Fruit fly (Drosophila melanogaster) whole organism, embryonic: ENCODE measurements around the gene CG44040.

Experiments
- Antp ChIP-seq: fragments of 200-800 bp; sonication (Bioruptor generic); optimal IDR thresholded peaks from 3 replicates; lab custom pipeline; 2016; ENCODE audit warnings: missing biosample characterization, missing genetic modification characterization
- B-H2 ChIP-seq: fragments of 200-800 bp; sonication (Bioruptor generic); optimal IDR thresholded peaks from 2 replicates; lab custom pipeline; 2018; ENCODE audit warnings: missing biosample characterization, mild to moderate bottlenecking, missing genetic modification characterization
- C15 ChIP-seq: fragments of 200-800 bp; sonication (Bioruptor generic); IDR thresholded peaks from 3 replicates; pipeline ENCODE4 v1.3.6; 2022; ENCODE audit warnings: missing biosample characterization, missing genetic modification characterization
- CG10274 ChIP-seq: fragments of 200-800 bp; sonication (Bioruptor generic); optimal IDR thresholded peaks from 3 replicates; lab custom pipeline; 2017; ENCODE audit warnings: missing biosample characterization, mild to moderate bottlenecking, missing genetic modification characterization
- CG10321 ChIP-seq: fragments of 200-800 bp; sonication (Bioruptor generic); IDR thresholded peaks from 2 replicates; pipeline ENCODE4 v1.3.6; 2022; ENCODE audit warnings: missing biosample characterization, missing genetic modification characterization
- CG11085 ChIP-seq: fragments of 200-800 bp; sonication (Bioruptor generic); IDR thresholded peaks from 2 replicates; pipeline ENCODE4 v1.3.6; 2022; ENCODE audit warnings: missing biosample characterization, missing genetic modification characterization
- CG11504 ChIP-seq: fragments of 200-800 bp; sonication (Bioruptor generic); optimal IDR thresholded peaks from 3 replicates; lab custom pipeline; 2019; ENCODE audit warnings: missing biosample characterization, mild to moderate bottlenecking, missing genetic modification characterization, moderate library complexity
- CG12104 ChIP-seq: fragments of 200-800 bp; sonication (Bioruptor generic); optimal IDR thresholded peaks from 3 replicates; lab custom pipeline; 2016; ENCODE audit warnings: missing biosample characterization, missing genetic modification characterization
- CG1233 ChIP-seq: fragments of 200-800 bp; sonication (Bioruptor generic); optimal IDR thresholded peaks from 4 replicates; lab custom pipeline; 2018; ENCODE audit warnings: missing biosample characterization, mild to moderate bottlenecking, missing genetic modification characterization
- CG14667 ChIP-seq: fragments of 200-800 bp; sonication (Bioruptor generic); IDR thresholded peaks from 2 replicates; pipeline ENCODE4 v1.3.6; 2022; ENCODE audit warnings: missing biosample characterization, missing genetic modification characterization
- CG15601 ChIP-seq: fragments of 200-800 bp; sonication (Bioruptor generic); optimal IDR thresholded peaks from 3 replicates; lab custom pipeline; 2019; ENCODE audit warnings: missing biosample characterization, mild to moderate bottlenecking, missing genetic modification characterization, moderate library complexity
- CG1602 ChIP-seq: fragments of 200-800 bp; sonication (Bioruptor generic); optimal IDR thresholded peaks from 3 replicates; lab custom pipeline; 2016; ENCODE audit warnings: missing biosample characterization, missing genetic modification characterization
- CG17802 ChIP-seq: fragments of 200-800 bp; sonication (Bioruptor generic); optimal IDR thresholded peaks from 2 replicates; lab custom pipeline; 2018; ENCODE audit warnings: missing biosample characterization, mild to moderate bottlenecking, missing genetic modification characterization, moderate library complexity
- CG1832 ChIP-seq: fragments of 200-800 bp; sonication (Bioruptor generic); optimal IDR thresholded peaks from 2 replicates; lab custom pipeline; 2017; ENCODE audit warnings: missing biosample characterization, mild to moderate bottlenecking, missing genetic modification characterization, inconsistent platforms
- CG3847 ChIP-seq: fragments of 200-800 bp; sonication (Bioruptor generic); IDR thresholded peaks from 2 replicates; pipeline ENCODE4 v1.3.6; 2022; ENCODE audit warnings: missing biosample characterization, missing genetic modification characterization
- CG4328 ChIP-seq: fragments of 200-800 bp; sonication (Bioruptor generic); optimal IDR thresholded peaks from 3 replicates; lab custom pipeline; 2017; ENCODE audit warnings: missing biosample characterization, missing genetic modification reagents, missing genetic modification characterization
- CG6654 ChIP-seq: fragments of 200-800 bp; sonication (Bioruptor generic); optimal IDR thresholded peaks from 2 replicates; lab custom pipeline; 2017; ENCODE audit warnings: missing biosample characterization, mild to moderate bottlenecking, missing genetic modification characterization
- CG6689 ChIP-seq: fragments of 200-800 bp; sonication (Bioruptor generic); IDR thresholded peaks from 2 replicates; pipeline ENCODE4 v1.3.6; 2022; ENCODE audit warnings: missing biosample characterization, missing genetic modification characterization
- CG7963 ChIP-seq: fragments of 200-800 bp; sonication (Bioruptor generic); IDR thresholded peaks from 3 replicates; pipeline ENCODE4 v1.3.6; 2022; ENCODE audit warnings: missing biosample characterization, missing genetic modification characterization; ENCODE audit not compliant: partially characterized antibody
- CG8290 ChIP-seq, 3 experiments: fragments of 200-800 bp; sonication (Bioruptor generic); optimal IDR thresholded peaks; 2 replicates each; lab custom pipeline; 2016 to 2019; ENCODE audit warnings: missing biosample characterization in 3 of 3, missing genetic modification characterization in 3 of 3, mild to moderate bottlenecking in 2 of 3, moderate library complexity in 1 of 3
- CG9215 ChIP-seq: fragments of 200-800 bp; sonication (Bioruptor generic); IDR thresholded peaks from 2 replicates; pipeline ENCODE4 v1.3.6; 2022; ENCODE audit warnings: missing biosample characterization, missing genetic modification characterization
- CG9797 ChIP-seq: fragments of 200-800 bp; sonication (Bioruptor generic); optimal IDR thresholded peaks from 3 replicates; lab custom pipeline; 2018; ENCODE audit warnings: missing biosample characterization, mild to moderate bottlenecking, missing genetic modification characterization
- CG9932 ChIP-seq: fragments of 200-800 bp; sonication (Bioruptor generic); IDR thresholded peaks from 2 replicates; pipeline ENCODE4 v1.3.6; 2022; ENCODE audit warnings: missing biosample characterization, missing genetic modification characterization
- CkIIα-i1 ChIP-seq: fragments of 200-800 bp; sonication (Bioruptor generic); IDR thresholded peaks from 2 replicates; pipeline ENCODE4 v1.3.6; 2022; ENCODE audit warnings: missing biosample characterization, missing genetic modification characterization
- Deaf1 ChIP-seq: fragments of 200-800 bp; optimal IDR thresholded peaks from 3 replicates; lab custom pipeline; 2019; ENCODE audit warnings: missing biosample characterization, mild to moderate bottlenecking, missing genetic modification characterization, moderate library complexity
- Dip2 ChIP-seq: fragments of 200-800 bp; sonication (Bioruptor generic); IDR thresholded peaks from 2 replicates; pipeline ENCODE4 v1.3.6; 2022; ENCODE audit warnings: missing biosample characterization, missing genetic modification characterization
- ERR ChIP-seq: fragments of 200-800 bp; sonication (Bioruptor generic); optimal IDR thresholded peaks from 2 replicates; lab custom pipeline; 2016; ENCODE audit warnings: missing biosample characterization, missing genetic modification characterization
- Hmx ChIP-seq: fragments of 200-800 bp; sonication (Bioruptor generic); optimal IDR thresholded peaks from 2 replicates; lab custom pipeline; 2016; ENCODE audit warnings: missing biosample characterization, missing genetic modification characterization
- Max ChIP-seq: fragments of 200-800 bp; sonication (Bioruptor generic); optimal IDR thresholded peaks from 2 replicates; lab custom pipeline; 2016; ENCODE audit warnings: missing biosample characterization, mild to moderate bottlenecking, missing genetic modification characterization
- NFAT ChIP-seq: fragments of 200-800 bp; sonication (Bioruptor generic); IDR thresholded peaks from 2 replicates; pipeline ENCODE4 v1.3.6; 2022; ENCODE audit warnings: missing biosample characterization, missing genetic modification characterization
- Optix ChIP-seq: fragments of 200-800 bp; sonication (Bioruptor generic); IDR thresholded peaks from 3 replicates; pipeline ENCODE4 v1.3.6; 2022; ENCODE audit warnings: missing biosample characterization, missing genetic modification characterization
- Ptx1 ChIP-seq: fragments of 200-800 bp; sonication (Bioruptor generic); IDR thresholded peaks from 2 replicates; pipeline ENCODE4 v1.3.6; 2022; ENCODE audit warnings: missing biosample characterization, missing genetic modification characterization
- Sin3A ChIP-seq: fragments of >200 bp; optimal IDR thresholded peaks from 2 replicates; lab custom pipeline; 2018
- amos ChIP-seq: fragments of 200-800 bp; sonication (Bioruptor generic); IDR thresholded peaks from 2 replicates; pipeline ENCODE4 v1.3.6; 2022; ENCODE audit warnings: missing biosample characterization, missing genetic modification characterization; ENCODE audit not compliant: partially characterized antibody
- bbx ChIP-seq: fragments of 200-800 bp; sonication (Bioruptor generic); IDR thresholded peaks from 2 replicates; pipeline ENCODE4 v1.3.6; 2022; ENCODE audit warnings: missing biosample characterization, missing genetic modification characterization; ENCODE audit not compliant: partially characterized antibody
- bsh ChIP-seq, 2 experiments: fragments of 200-800 bp; sonication (Bioruptor generic); optimal IDR thresholded peaks; 2 replicates each; lab custom pipeline; 2017 to 2018; ENCODE audit warnings: mild to moderate bottlenecking in 2 of 2, missing biosample characterization in 2 of 2, missing genetic modification characterization in 2 of 2, moderate library complexity in 1 of 2
- btn ChIP-seq: fragments of 200-800 bp; sonication (Bioruptor generic); optimal IDR thresholded peaks from 2 replicates; lab custom pipeline; 2016; ENCODE audit warnings: missing biosample characterization, missing genetic modification characterization
- cas ChIP-seq: fragments of 200-800 bp; sonication (Bioruptor generic); IDR thresholded peaks from 2 replicates; pipeline ENCODE4 v1.3.6; 2022; ENCODE audit warnings: missing biosample characterization, missing genetic modification characterization
- cwo ChIP-seq: fragments of 200-800 bp; sonication (Bioruptor generic); optimal IDR thresholded peaks from 3 replicates; lab custom pipeline; 2017; ENCODE audit warnings: missing biosample characterization, missing genetic modification characterization, mild to moderate bottlenecking, moderate library complexity, missing genetic modification reagents
- ems ChIP-seq: fragments of 200-800 bp; sonication (Bioruptor generic); optimal IDR thresholded peaks from 3 replicates; lab custom pipeline; 2016; ENCODE audit warnings: missing biosample characterization, missing genetic modification characterization
- exex ChIP-seq: fragments of 200-800 bp; sonication (Bioruptor generic); optimal IDR thresholded peaks from 4 replicates; lab custom pipeline; 2018; ENCODE audit warnings: missing biosample characterization, mild to moderate bottlenecking, missing genetic modification characterization, moderate library complexity
- eyg ChIP-seq: fragments of 200-800 bp; sonication (Bioruptor generic); optimal IDR thresholded peaks from 3 replicates; lab custom pipeline; 2016; ENCODE audit warnings: missing biosample characterization, missing genetic modification characterization
- fd96Cb ChIP-seq: fragments of 200-800 bp; sonication (Bioruptor generic); optimal IDR thresholded peaks from 2 replicates; lab custom pipeline; 2018; ENCODE audit warnings: missing biosample characterization, mild to moderate bottlenecking, missing genetic modification characterization, moderate library complexity
- hb ChIP-seq: fragments of 200-800 bp; sonication (Bioruptor generic); IDR thresholded peaks from 3 replicates; pipeline ENCODE4 v1.3.6; 2022; ENCODE audit warnings: missing biosample characterization, missing genetic modification characterization; ENCODE audit not compliant: partially characterized antibody
- ind ChIP-seq: fragments of 200-800 bp; sonication (Bioruptor generic); optimal IDR thresholded peaks from 3 replicates; lab custom pipeline; 2016; ENCODE audit warnings: missing biosample characterization, missing genetic modification characterization
- klu ChIP-seq: fragments of 200-800 bp; sonication (Bioruptor generic); IDR thresholded peaks from 2 replicates; pipeline ENCODE4 v1.3.6; 2022; ENCODE audit warnings: missing biosample characterization, missing genetic modification characterization
- lilli ChIP-seq: fragments of 200-800 bp; sonication (Bioruptor generic); optimal IDR thresholded peaks from 3 replicates; lab custom pipeline; 2016; ENCODE audit warnings: missing biosample characterization, missing genetic modification characterization
- peb ChIP-seq: fragments of 200-800 bp; sonication (Bioruptor generic); IDR thresholded peaks from 2 replicates; pipeline ENCODE4 v1.3.6; 2022; ENCODE audit warnings: missing biosample characterization, missing genetic modification characterization
- pzg ChIP-seq: fragments of 200-800 bp; sonication (Bioruptor generic); optimal IDR thresholded peaks from 3 replicates; lab custom pipeline; 2018; ENCODE audit warnings: missing biosample characterization, mild to moderate bottlenecking, missing genetic modification characterization, moderate library complexity
- sd ChIP-seq: fragments of 200-800 bp; sonication (Bioruptor generic); optimal IDR thresholded peaks from 3 replicates; lab custom pipeline; 2018; ENCODE audit warnings: missing biosample characterization, mild to moderate bottlenecking, missing genetic modification characterization, moderate library complexity
- tio ChIP-seq: fragments of 200-800 bp; sonication (Bioruptor generic); optimal IDR thresholded peaks from 2 replicates; lab custom pipeline; 2017; ENCODE audit warnings: missing biosample characterization, missing genetic modification characterization, inconsistent platforms
- wdn ChIP-seq: fragments of 200-800 bp; sonication (Bioruptor generic); IDR thresholded peaks from 2 replicates; pipeline ENCODE4 v1.3.6; 2022; ENCODE audit warnings: missing biosample characterization, missing genetic modification characterization

Gene CG44040

dm6 chr3R:15347822-15348221 lies 27.6 kb downstream of the CG44040 start, which contains the start of the genes CG42726 and CG42727 (continued):
- TF ChIP-seq Deaf1 (no peak), Optix (no peak), Dip2 (GFP tag; lab: Robert Waterston, UW) (no peak), btn (GFP tag; lab: Kevin White, UChicago) (no peak), Ptx1 (GFP tag; lab: Robert Waterston, UW) (peak; percentile 31; the same call in 1 of the 2 replicates), ind (GFP tag; lab: Kevin White, UChicago) (peak; percentile 39), CG1832 (no peak), CG17802 (tag; lab: Kevin White, UChicago) (no peak), sd (tag; lab: Kevin White, UChicago) (peak; percentile 42), CG1602 (no peak), C15 (GFP tag; lab: Robert Waterston, UW) (no peak), CG9215 (GFP tag; lab: Robert Waterston, UW) (no peak), CG12104 (GFP tag; lab: Kevin White, UChicago) (no peak), lilli (GFP tag; lab: Kevin White, UChicago) (peak; percentile 51), cas (no peak), CkIIα-i1 (GFP tag; lab: Robert Waterston, UW) (no peak), B-H2 (GFP tag; lab: Kevin White, UChicago) (no peak), amos (GFP tag; lab: Robert Waterston, UW) (no peak), pzg (GFP tag; lab: Kevin White, UChicago) (peak; percentile 33), Sin3A (lab: Kevin White, UChicago) (no peak), ems (GFP tag; lab: Kevin White, UChicago) (peak; percentile 52), CG9797 (GFP tag; lab: Kevin White, UChicago) (no peak), hb (GFP tag; lab: Robert Waterston, UW) (no peak), CG4328 (no peak), CG11085 (GFP tag; lab: Robert Waterston, UW) (no peak), CG8290 (GFP tag; optimal IDR thresholded peaks at IDR 0.05; lab: Kevin White, UChicago) (no peak), CG8290 (tag; optimal IDR thresholded peaks at IDR 0.05; lab: Kevin White, UChicago) (no peak), NFAT (no peak), CG6654 (GFP tag; lab: Kevin White, UChicago) (no peak), CG10274 (GFP tag; lab: Kevin White, UChicago) (no peak), CG15601 (tag; lab: Kevin White, UChicago) (no peak), CG9932 (GFP tag; lab: Robert Waterston, UW) (peak; percentile 53), CG10321 (GFP tag; lab: Robert Waterston, UW) (no peak), eyg (GFP tag; lab: Kevin White, UChicago) (no peak), peb (no peak), tio (GFP tag; lab: Kevin White, UChicago) (no peak), CG14667 (GFP tag; lab: Robert Waterston, UW) (no peak), klu (no peak), Max (GFP tag; lab: Kevin White, UChicago) (no peak), wdn (GFP tag; lab: Robert Waterston, UW) (no peak), CG11504 (tag; lab: Kevin White, UChicago) (no peak), CG3847 (peak; percentile 18; the same call in 1 of the 2 replicates), exex (tag; lab: Kevin White, UChicago) (no peak), Antp (no peak), Hmx (GFP tag; lab: Kevin White, UChicago) (no peak), bsh (GFP tag; optimal IDR thresholded peaks at IDR 0.05; lab: Kevin White, UChicago) (peak in 1 of 2 experiments; percentile 32), CG6689 (peak; percentile 38; the same call in 1 of the 2 replicates), fd96Cb (tag; lab: Kevin White, UChicago) (peak; percentile 9), cwo (GFP tag; lab: Kevin White, UChicago) (no peak), ERR (no peak), CG1233 (GFP tag; lab: Kevin White, UChicago) (peak; percentile 8), CG7963 (GFP tag; lab: Robert Waterston, UW) (0 out of 3 replicates have a peak, but pooled peaks have one; percentile 16), bbx (GFP tag; lab: Robert Waterston, UW) (no peak)
